Worm (Caenorhabditis elegans) whole organism, young adult: Measurements from ENCODE around the gene srbc-31.
"Not testable (repeated sequence)": the region's sequence is repeated elsewhere in the genome, so short reads cannot be mapped to it uniquely, and the experiment has no call there.

Experiments used
- B0019.2 ChIP-seq: fragments of 200-800 bp; sonication (Bioruptor generic); conservative IDR thresholded peaks from 2 replicates; pipeline ENCODE4 v1.3.6; 2022; ENCODE audit warnings: missing genetic modification reagents, missing genetic modification characterization, missing compliant biosample characterization
- B0261.1 ChIP-seq: sonication (generic microtip); optimal IDR thresholded peaks from 2 replicates; lab custom pipeline; 2016; ENCODE audit warnings: mild to moderate bottlenecking, missing genetic modification characterization, moderate library complexity, missing compliant biosample characterization
- atf-7 ChIP-seq: sonication (generic microtip); optimal IDR thresholded peaks from 2 replicates; lab custom pipeline; 2017; ENCODE audit warnings: mild to moderate bottlenecking, missing genetic modification characterization, missing compliant biosample characterization
- athp-1 ChIP-seq: sonication (generic microtip); optimal IDR thresholded peaks from 2 replicates; lab custom pipeline; 2017; ENCODE audit warnings: mild to moderate bottlenecking, missing genetic modification characterization, missing compliant biosample characterization
- bed-1 ChIP-seq: fragments of 200-800 bp; sonication (Bioruptor generic); IDR thresholded peaks from 2 replicates; pipeline ENCODE4 v1.3.6; 2022; ENCODE audit warnings: missing genetic modification reagents, missing genetic modification characterization, missing compliant biosample characterization
- ceh-40 ChIP-seq: fragments of 200-800 bp; sonication (Bioruptor generic); IDR thresholded peaks from 2 replicates; pipeline ENCODE4 v1.3.6; 2022; ENCODE audit warnings: missing genetic modification characterization, missing compliant biosample characterization
- lsy-27 ChIP-seq: sonication (generic microtip); optimal IDR thresholded peaks from 2 replicates; lab custom pipeline; 2017; ENCODE audit warnings: missing genetic modification characterization, mild to moderate bottlenecking, missing compliant biosample characterization, antibody characterized with exemption, missing genotype, borderline replicate concordance; ENCODE audit not compliant: insufficient read depth
- snpc-4 ChIP-seq, 5 experiments: fragments of 150-350 bp in 1 of 5; sonication (generic microtip) in 4 of 5; optimal IDR thresholded peaks; 2 replicates each; lab custom pipeline; 2014 to 2018; ENCODE audit warnings: missing genetic modification characterization in 5 of 5, missing biosample characterization in 3 of 5, antibody characterized with exemption in 2 of 5, mild to moderate bottlenecking in 2 of 5, missing compliant biosample characterization in 2 of 5, missing genotype in 2 of 5, moderate library complexity in 2 of 5, missing genetic modification reagents in 1 of 5
- tlf-1 ChIP-seq: fragments of 200-800 bp; sonication (Bioruptor generic); optimal IDR thresholded peaks from 2 replicates; lab custom pipeline; 2018; ENCODE audit warnings: mild to moderate bottlenecking, missing genetic modification characterization, missing compliant biosample characterization
- unc-62 ChIP-seq: fragments of 150-350 bp; optimal IDR thresholded peaks from 2 replicates; lab custom pipeline; 2014; ENCODE audit warnings: missing biosample characterization, missing genetic modification reagents, missing genetic modification characterization
- ztf-26 ChIP-seq: sonication (generic microtip); optimal IDR thresholded peaks from 2 replicates; lab custom pipeline; 2017; ENCODE audit warnings: missing genetic modification characterization, missing compliant biosample characterization
- ztf-28 ChIP-seq: fragments of 200-800 bp; sonication (Bioruptor generic); IDR thresholded peaks from 2 replicates; pipeline ENCODE4 v1.3.6; 2022; ENCODE audit warnings: missing genetic modification reagents, missing genetic modification characterization, missing compliant biosample characterization
- ztf-6 ChIP-seq: fragments of 200-800 bp; sonication (Bioruptor generic); IDR thresholded peaks from 2 replicates; pipeline ENCODE4 v1.3.6; 2022; ENCODE audit warnings: missing genetic modification reagents, missing genetic modification characterization, missing compliant biosample characterization

- not testable (repeated sequence) for TF ChIP-seq unc-62 (GFP tag; lab: Kevin White, UChicago); B0019.2 (GFP tag; lab: Robert Waterston, UW); ceh-40; tlf-1 (GFP tag; lab: Kevin White, UChicago); snpc-4 (GFP tag; optimal IDR thresholded peaks at IDR 0.05; lab: Kevin White, UChicago); snpc-4 (tag; optimal IDR thresholded peaks at IDR 0.05; lab: Kevin White, UChicago); lsy-27 (tag; lab: Kevin White, UChicago); bed-1 (GFP tag; lab: Robert Waterston, UW); atf-7 (tag; lab: Kevin White, UChicago); athp-1 (tag; lab: Kevin White, UChicago); B0261.1 (tag; lab: Kevin White, UChicago); ztf-26 (tag; lab: Kevin White, UChicago); ztf-6 (GFP tag; lab: Robert Waterston, UW); ztf-28 (GFP tag; lab: Robert Waterston, UW)
These were observed 43.0 kb upstream of the srbc-31 start for ce11 chrV:3520412-3520811.
